Worm (Caenorhabditis elegans) whole organism, young adult: ENCODE results near the gene ttll-5.

ENCODE experiments used
- B0019.2 ChIP-seq: fragments of 200-800 bp; sonication (Bioruptor generic); conservative IDR thresholded peaks from 2 replicates; pipeline ENCODE4 v1.3.6; 2022; ENCODE audit warnings: missing genetic modification reagents, missing genetic modification characterization, missing compliant biosample characterization
- B0336.3 ChIP-seq: fragments of 200-800 bp; sonication (Bioruptor generic); IDR thresholded peaks from 2 replicates; pipeline ENCODE4 v1.3.6; 2022; ENCODE audit warnings: missing genetic modification characterization, missing compliant biosample characterization
- F10E7.11 ChIP-seq: sonication (generic microtip); optimal IDR thresholded peaks from 2 replicates; lab custom pipeline; 2017; ENCODE audit warnings: mild to moderate bottlenecking, missing genetic modification characterization, moderate library complexity, missing compliant biosample characterization
- F22D6.2 ChIP-seq: sonication (generic microtip); optimal IDR thresholded peaks from 2 replicates; lab custom pipeline; 2016; ENCODE audit warnings: mild to moderate bottlenecking, missing genetic modification characterization, missing compliant biosample characterization
- F39B2.1 ChIP-seq: fragments of 200-800 bp; sonication (Bioruptor generic); IDR thresholded peaks from 2 replicates; pipeline ENCODE4 v1.3.6; 2022; ENCODE audit warnings: missing genetic modification reagents, missing genetic modification characterization, missing compliant biosample characterization
- F49E8.2 ChIP-seq: sonication (generic microtip); optimal IDR thresholded peaks from 3 replicates; lab custom pipeline; 2017; ENCODE audit warnings: missing genetic modification characterization, mild to moderate bottlenecking, missing compliant biosample characterization, antibody characterized with exemption, moderate library complexity; ENCODE audit not compliant: insufficient read depth
- T07F8.4 ChIP-seq: sonication (generic microtip); optimal IDR thresholded peaks from 2 replicates; lab custom pipeline; 2016; ENCODE audit warnings: mild to moderate bottlenecking, missing genetic modification characterization, moderate library complexity, missing compliant biosample characterization
- Y56A3A.18 ChIP-seq: fragments of 200-800 bp; sonication (Bioruptor generic); IDR thresholded peaks from 2 replicates; pipeline ENCODE4 v1.3.6; 2022; ENCODE audit warnings: missing genetic modification reagents, missing genetic modification characterization, missing compliant biosample characterization
- Y95B8A.8 ChIP-seq: fragments of 200-800 bp; sonication (Bioruptor generic); IDR thresholded peaks from 2 replicates; pipeline ENCODE4 v1.3.6; 2022; ENCODE audit warnings: missing genetic modification reagents, missing genetic modification characterization, missing compliant biosample characterization
- ZK185.1 ChIP-seq: sonication (generic microtip); optimal IDR thresholded peaks from 2 replicates; lab custom pipeline; 2016; ENCODE audit warnings: mild to moderate bottlenecking, missing genetic modification characterization, missing compliant biosample characterization; ENCODE audit not compliant: poor library complexity, severe bottlenecking
- aptf-3 ChIP-seq: fragments of 200-800 bp; sonication (Bioruptor generic); IDR thresholded peaks from 2 replicates; pipeline ENCODE4 v1.3.6; 2022; ENCODE audit warnings: missing genetic modification characterization, missing compliant biosample characterization
- athp-1 ChIP-seq: sonication (generic microtip); optimal IDR thresholded peaks from 2 replicates; lab custom pipeline; 2017; ENCODE audit warnings: mild to moderate bottlenecking, missing genetic modification characterization, missing compliant biosample characterization
- attf-3 ChIP-seq: fragments of 200-800 bp; sonication (Bioruptor generic); conservative IDR thresholded peaks from 2 replicates; pipeline ENCODE4 v1.3.6; 2022; ENCODE audit warnings: missing genetic modification reagents, missing genetic modification characterization, missing compliant biosample characterization
- attf-6 ChIP-seq: fragments of 200-800 bp; sonication (Bioruptor generic); IDR thresholded peaks from 2 replicates; pipeline ENCODE4 v1.3.6; 2022; ENCODE audit warnings: missing genetic modification reagents, missing genetic modification characterization, missing compliant biosample characterization
- bed-1 ChIP-seq: fragments of 200-800 bp; sonication (Bioruptor generic); IDR thresholded peaks from 2 replicates; pipeline ENCODE4 v1.3.6; 2022; ENCODE audit warnings: missing genetic modification reagents, missing genetic modification characterization, missing compliant biosample characterization
- ccch-3 ChIP-seq: fragments of 200-800 bp; sonication (Bioruptor generic); optimal IDR thresholded peaks from 2 replicates; lab custom pipeline; 2018; ENCODE audit warnings: mild to moderate bottlenecking, missing genetic modification characterization, missing compliant biosample characterization
- ceh-100 ChIP-seq: fragments of 200-800 bp; sonication (Bioruptor generic); IDR thresholded peaks from 2 replicates; pipeline ENCODE4 v1.3.6; 2022; ENCODE audit warnings: missing genetic modification reagents, missing genetic modification characterization, missing compliant biosample characterization
- ceh-58 ChIP-seq: fragments of 200-800 bp; sonication (Bioruptor generic); IDR thresholded peaks from 2 replicates; pipeline ENCODE4 v1.3.6; 2022; ENCODE audit warnings: missing genetic modification characterization, missing compliant biosample characterization
- chd-7 ChIP-seq: sonication (generic microtip); optimal IDR thresholded peaks from 2 replicates; lab custom pipeline; 2016; ENCODE audit warnings: mild to moderate bottlenecking, missing genetic modification characterization, moderate library complexity, missing compliant biosample characterization
- dox-1 ChIP-seq: fragments of 200-800 bp; sonication (Bioruptor generic); IDR thresholded peaks from 2 replicates; pipeline ENCODE4 v1.3.6; 2022; ENCODE audit warnings: missing genetic modification reagents, missing genetic modification characterization, missing compliant biosample characterization
- dpff-1 ChIP-seq: sonication (generic microtip); optimal IDR thresholded peaks from 2 replicates; lab custom pipeline; 2017; ENCODE audit warnings: mild to moderate bottlenecking, missing genetic modification characterization, missing compliant biosample characterization
- egl-18 ChIP-seq: fragments of 200-800 bp; sonication (Bioruptor generic); IDR thresholded peaks from 2 replicates; pipeline ENCODE4 v1.3.6; 2022; ENCODE audit warnings: missing genetic modification reagents, missing genetic modification characterization, missing compliant biosample characterization
- egl-44 ChIP-seq: fragments of 200-800 bp; sonication (Bioruptor generic); IDR thresholded peaks from 2 replicates; pipeline ENCODE4 v1.3.6; 2022; ENCODE audit warnings: missing genetic modification reagents, missing genetic modification characterization, missing compliant biosample characterization
- egrh-3 ChIP-seq: fragments of 200-800 bp; sonication (Bioruptor generic); IDR thresholded peaks from 2 replicates; pipeline ENCODE4 v1.3.6; 2022; ENCODE audit warnings: missing genetic modification reagents, missing genetic modification characterization, missing compliant biosample characterization
- him-1 ChIP-seq: sonication (generic microtip); optimal IDR thresholded peaks from 2 replicates; lab custom pipeline; 2016; ENCODE audit warnings: missing genotype, missing genetic modification reagents, missing genetic modification characterization, missing compliant biosample characterization
- hrde-1 ChIP-seq: sonication (generic microtip); optimal IDR thresholded peaks from 2 replicates; lab custom pipeline; 2016; ENCODE audit warnings: missing genetic modification characterization, mild to moderate bottlenecking, missing compliant biosample characterization, moderate library complexity, missing genotype, missing genetic modification reagents, borderline replicate concordance
- let-526 ChIP-seq: fragments of 200-800 bp; sonication (Bioruptor generic); IDR thresholded peaks from 2 replicates; pipeline ENCODE4 v1.3.6; 2022; ENCODE audit warnings: missing genetic modification reagents, missing genetic modification characterization, missing compliant biosample characterization
- lin-26 ChIP-seq: fragments of 200-800 bp; sonication (Bioruptor generic); IDR thresholded peaks from 2 replicates; pipeline ENCODE4 v1.3.6; 2022; ENCODE audit warnings: missing genetic modification reagents, missing genetic modification characterization, missing compliant biosample characterization
- lin-35 ChIP-seq, 3 experiments: fragments of 150-350 bp in 2 of 3; sonication (generic microtip) in 1 of 3; optimal IDR thresholded peaks; 2 replicates each; lab custom pipeline; 2014 to 2018; ENCODE audit warnings: missing biosample characterization in 3 of 3, missing genetic modification characterization in 3 of 3, missing genetic modification reagents in 3 of 3
- lin-40 ChIP-seq: sonication (generic microtip); optimal IDR thresholded peaks from 2 replicates; lab custom pipeline; 2016; ENCODE audit warnings: missing genetic modification characterization, mild to moderate bottlenecking, missing compliant biosample characterization, missing genotype, missing genetic modification reagents
- lin-54 ChIP-seq: fragments of 200-800 bp; sonication (Bioruptor generic); optimal IDR thresholded peaks from 2 replicates; lab custom pipeline; 2018; ENCODE audit warnings: mild to moderate bottlenecking, missing genetic modification characterization, missing compliant biosample characterization
- lsl-1 ChIP-seq: fragments of 200-800 bp; sonication (Bioruptor generic); optimal IDR thresholded peaks from 2 replicates; lab custom pipeline; 2018; ENCODE audit warnings: mild to moderate bottlenecking, missing genetic modification characterization, moderate library complexity, missing compliant biosample characterization
- lsy-27 ChIP-seq: sonication (generic microtip); optimal IDR thresholded peaks from 2 replicates; lab custom pipeline; 2017; ENCODE audit warnings: missing genetic modification characterization, mild to moderate bottlenecking, missing compliant biosample characterization, antibody characterized with exemption, missing genotype, borderline replicate concordance; ENCODE audit not compliant: insufficient read depth
- madf-10 ChIP-seq: sonication (generic microtip); optimal IDR thresholded peaks from 2 replicates; lab custom pipeline; 2016; ENCODE audit warnings: mild to moderate bottlenecking, missing genetic modification characterization, missing compliant biosample characterization
- mel-28 ChIP-seq: sonication (generic microtip); optimal IDR thresholded peaks from 2 replicates; lab custom pipeline; 2016; ENCODE audit warnings: borderline replicate concordance, mild to moderate bottlenecking, missing genetic modification characterization, missing compliant biosample characterization
- nfyb-1 ChIP-seq: fragments of 200-800 bp; sonication (Bioruptor generic); IDR thresholded peaks from 2 replicates; pipeline ENCODE4 v1.3.6; 2022; ENCODE audit warnings: missing genetic modification reagents, missing genetic modification characterization, missing compliant biosample characterization
- nhr-120 ChIP-seq: fragments of 200-800 bp; sonication (Bioruptor generic); IDR thresholded peaks from 2 replicates; pipeline ENCODE4 v1.3.6; 2022; ENCODE audit warnings: missing genetic modification characterization, missing compliant biosample characterization
- pbrm-1 ChIP-seq: fragments of 200-800 bp; sonication (Bioruptor generic); IDR thresholded peaks from 2 replicates; pipeline ENCODE4 v1.3.6; 2022; ENCODE audit warnings: missing genetic modification reagents, missing genetic modification characterization, missing compliant biosample characterization
- rcor-1 ChIP-seq: fragments of 200-800 bp; sonication (Bioruptor generic); IDR thresholded peaks from 2 replicates; pipeline ENCODE4 v1.3.6; 2022; ENCODE audit warnings: missing genetic modification reagents, missing genetic modification characterization, missing compliant biosample characterization
- sdz-38 ChIP-seq: sonication (generic microtip); optimal IDR thresholded peaks from 2 replicates; lab custom pipeline; 2016; ENCODE audit warnings: missing genotype, missing genetic modification characterization, missing compliant biosample characterization
- sea-2 ChIP-seq: fragments of 200-800 bp; sonication (Bioruptor generic); IDR thresholded peaks from 2 replicates; pipeline ENCODE4 v1.3.6; 2022; ENCODE audit warnings: missing genetic modification characterization, missing compliant biosample characterization
- snpc-3.4 ChIP-seq: sonication (generic microtip); optimal IDR thresholded peaks from 2 replicates; lab custom pipeline; 2017; ENCODE audit warnings: missing genetic modification characterization, mild to moderate bottlenecking, missing compliant biosample characterization, antibody characterized with exemption, moderate library complexity, missing genotype, missing genetic modification reagents
- tbp1 ChIP-seq: fragments of 200-800 bp; sonication (Bioruptor generic); optimal IDR thresholded peaks from 2 replicates; lab custom pipeline; 2018; ENCODE audit warnings: mild to moderate bottlenecking, missing genetic modification characterization, missing compliant biosample characterization
- unc-62 ChIP-seq: fragments of 150-350 bp; optimal IDR thresholded peaks from 2 replicates; lab custom pipeline; 2014; ENCODE audit warnings: missing biosample characterization, missing genetic modification reagents, missing genetic modification characterization
- zfh-2 ChIP-seq: fragments of 200-800 bp; sonication (Bioruptor generic); conservative IDR thresholded peaks from 2 replicates; pipeline ENCODE4 v1.3.6; 2022; ENCODE audit warnings: missing genetic modification reagents, missing genetic modification characterization, missing compliant biosample characterization
- zim-3 ChIP-seq: sonication (generic microtip); optimal IDR thresholded peaks from 2 replicates; lab custom pipeline; 2017; ENCODE audit warnings: mild to moderate bottlenecking, missing genetic modification characterization, moderate library complexity, missing compliant biosample characterization
- ztf-18 ChIP-seq: sonication (generic microtip); optimal IDR thresholded peaks from 2 replicates; lab custom pipeline; 2016; ENCODE audit warnings: missing genotype, mild to moderate bottlenecking, missing genetic modification characterization, missing compliant biosample characterization
- ztf-26 ChIP-seq: sonication (generic microtip); optimal IDR thresholded peaks from 2 replicates; lab custom pipeline; 2017; ENCODE audit warnings: missing genetic modification characterization, missing compliant biosample characterization
- ztf-28 ChIP-seq: fragments of 200-800 bp; sonication (Bioruptor generic); IDR thresholded peaks from 2 replicates; pipeline ENCODE4 v1.3.6; 2022; ENCODE audit warnings: missing genetic modification reagents, missing genetic modification characterization, missing compliant biosample characterization
- ztf-6 ChIP-seq: fragments of 200-800 bp; sonication (Bioruptor generic); IDR thresholded peaks from 2 replicates; pipeline ENCODE4 v1.3.6; 2022; ENCODE audit warnings: missing genetic modification reagents, missing genetic modification characterization, missing compliant biosample characterization

The ttll-5 gene

ce11 chrV:11554260-11554659, 45.4 kb downstream of the ttll-5 start, which contains the start of gene duo-1 (continued):
- TF ChIP-seq ztf-28 (GFP tag; lab: Robert Waterston, UW) (no peak), zfh-2 (no peak), zim-3 (no peak), sdz-38 (tag; lab: Kevin White, UChicago) (no peak), F49E8.2 (no peak), let-526 (GFP tag; lab: Robert Waterston, UW) (no peak), tbp1 (GFP tag; lab: Kevin White, UChicago) (no peak), unc-62 (GFP tag; lab: Kevin White, UChicago) (no peak), lin-54 (GFP tag; lab: Kevin White, UChicago) (peak; percentile 57), B0019.2 (GFP tag; lab: Robert Waterston, UW) (no peak), egrh-3 (GFP tag; lab: Robert Waterston, UW) (no peak), lin-40 (no peak), lsy-27 (tag; lab: Kevin White, UChicago) (no peak), F39B2.1 (GFP tag; lab: Robert Waterston, UW) (no peak), ztf-6 (GFP tag; lab: Robert Waterston, UW) (no peak), lin-35 (GFP tag; optimal IDR thresholded peaks at IDR 0.05; lab: Kevin White, UChicago) (peak in 1 of 3 experiments; percentile 41), lsl-1 (peak; percentile 80), ccch-3 (no peak), lin-26 (GFP tag; lab: Robert Waterston, UW) (no peak), egl-44 (GFP tag; lab: Robert Waterston, UW) (no peak), B0336.3 (GFP tag; lab: Robert Waterston, UW) (no peak), dox-1 (peak; percentile 55), T07F8.4 (tag; lab: Kevin White, UChicago) (no peak), bed-1 (GFP tag; lab: Robert Waterston, UW) (no peak), F10E7.11 (no peak), nfyb-1 (GFP tag; lab: Robert Waterston, UW) (no peak), Y56A3A.18 (GFP tag; lab: Robert Waterston, UW) (no peak), ceh-58 (GFP tag; lab: Robert Waterston, UW) (no peak), him-1 (tag; lab: Kevin White, UChicago) (peak; percentile 39), egl-18 (GFP tag; lab: Robert Waterston, UW) (no peak), aptf-3 (no peak), dpff-1 (tag; lab: Kevin White, UChicago) (no peak), ztf-26 (tag; lab: Kevin White, UChicago) (no peak), attf-3 (GFP tag; lab: Robert Waterston, UW) (no peak), hrde-1 (tag; lab: Kevin White, UChicago) (no peak), snpc-3.4 (tag; lab: Kevin White, UChicago) (peak; percentile 49), pbrm-1 (GFP tag; lab: Robert Waterston, UW) (no peak), ceh-100 (no peak), rcor-1 (GFP tag; lab: Robert Waterston, UW) (peak; percentile 72), mel-28 (tag; lab: Kevin White, UChicago) (no peak), F22D6.2 (tag; lab: Kevin White, UChicago) (no peak), ZK185.1 (no peak), madf-10 (no peak), attf-6 (GFP tag; lab: Robert Waterston, UW) (no peak), sea-2 (GFP tag; lab: Robert Waterston, UW) (no peak), athp-1 (no peak), Y95B8A.8 (GFP tag; lab: Robert Waterston, UW) (no peak), ztf-18 (no peak), nhr-120 (GFP tag; lab: Robert Waterston, UW) (no peak), chd-7 (no peak)
